Fruit fly (Drosophila melanogaster) whole organism, larva: ENCODE data around the gene mthl15.

Experiments used
- noc ChIP-seq: fragments of 200-800 bp; sonication (Bioruptor generic); optimal IDR thresholded peaks from 3 replicates; lab custom pipeline; 2019; ENCODE audit warnings: missing biosample characterization, mild to moderate bottlenecking, missing genetic modification characterization, moderate library complexity

Gene mthl15

DNA sequence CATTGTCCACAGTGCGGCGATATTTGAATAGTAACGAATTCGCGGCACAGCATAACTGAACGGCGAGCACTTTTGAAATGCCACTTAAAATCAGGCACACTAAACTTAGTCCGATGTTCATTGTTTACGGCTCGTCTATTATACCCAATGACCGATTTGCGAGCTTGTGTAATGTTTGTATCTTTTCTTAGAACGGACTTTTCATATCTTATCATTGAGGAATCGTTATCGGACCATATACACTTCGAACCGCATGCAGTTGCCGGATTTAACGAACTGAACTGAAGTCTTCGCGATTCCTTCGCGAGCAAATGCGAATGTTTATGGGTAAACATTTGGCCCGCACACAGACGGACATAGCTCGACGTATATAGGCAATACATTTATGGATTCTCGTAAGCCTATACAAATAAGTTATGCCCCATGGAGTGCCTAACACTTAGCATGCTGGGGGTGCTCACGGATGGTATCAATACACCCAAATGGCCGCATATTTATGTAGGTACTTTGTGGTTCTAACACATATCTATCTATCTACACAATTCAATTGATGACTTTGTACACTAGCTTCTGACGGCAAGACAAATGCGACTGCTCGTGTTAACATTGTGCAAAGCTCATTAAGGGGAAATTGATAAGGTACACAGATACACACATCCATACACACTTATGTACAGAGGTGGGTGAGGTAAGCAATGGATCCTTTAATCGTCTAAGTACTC is at the start of gene mthl15:
mthl15 (minus strand) TSS at position 593 of the 722 bp plus-strand sequence.
- no peak for TF ChIP-seq noc

DNA sequence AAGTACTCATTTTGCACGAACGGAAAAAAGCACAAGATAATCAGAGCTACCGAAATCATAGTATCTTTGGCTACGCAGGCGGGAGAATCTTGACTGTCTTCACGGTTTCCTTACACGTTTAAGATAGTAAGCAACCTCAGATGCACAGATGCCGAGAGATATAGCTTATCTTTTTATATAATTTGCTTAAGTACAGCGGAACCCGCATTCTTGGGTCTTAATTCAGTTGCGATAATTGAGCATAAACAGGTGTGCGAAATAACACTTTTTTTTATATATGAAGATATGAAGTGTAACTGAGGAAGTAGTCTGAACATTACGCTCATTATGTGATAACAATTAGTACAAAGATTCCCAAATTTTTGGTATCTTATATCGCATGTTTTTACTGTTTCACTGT is 42.7 kb upstream of the mthl15 start, which contains the start of gene CG34043:
CG34043 (minus strand) TSS at position 101 of the 400 bp plus-strand sequence.
- TF ChIP-seq noc = no peak

DNA sequence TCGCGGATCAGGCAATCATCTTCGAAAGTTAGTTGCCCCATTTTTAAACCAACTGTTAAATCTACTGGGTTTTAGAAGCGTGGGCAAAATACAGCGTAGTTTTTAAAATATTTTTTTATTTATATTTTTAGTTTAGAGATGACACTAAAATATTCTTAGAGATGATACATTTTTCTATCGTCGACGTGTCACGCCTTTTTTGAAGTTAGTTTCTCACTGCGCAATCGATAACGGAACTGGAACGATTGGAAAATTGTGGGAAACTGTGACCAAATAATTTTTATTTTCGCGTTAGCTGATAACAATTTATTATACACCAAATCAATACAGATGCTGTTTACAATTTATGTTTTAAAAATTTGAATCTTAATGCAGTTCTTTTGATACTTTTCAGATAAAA is 40.5 kb upstream of the mthl15 start, which contains the start of gene Utx:
Utx (minus strand) TSS at position 154 of the 400 bp plus-strand sequence.
- no peak for TF ChIP-seq noc

DNA sequence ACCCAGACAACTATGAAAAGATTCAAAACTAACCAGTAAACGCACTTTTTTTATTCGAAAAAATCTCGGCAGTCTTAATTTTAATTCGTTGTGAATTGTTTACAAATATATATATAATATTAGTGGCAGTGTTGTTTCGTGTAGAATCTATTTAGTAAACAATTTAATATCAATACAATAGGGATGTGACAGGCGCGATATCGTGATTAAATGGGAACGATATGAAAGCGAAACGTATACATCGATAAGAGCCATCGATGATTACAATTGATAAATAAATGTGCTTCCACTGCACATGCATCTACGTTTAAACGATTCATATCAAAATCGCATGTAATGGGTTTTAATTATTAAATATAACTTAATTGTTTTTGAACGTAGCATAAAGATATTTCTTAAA is 39.2 kb upstream of the mthl15 start:
- TF ChIP-seq noc = no peak

DNA sequence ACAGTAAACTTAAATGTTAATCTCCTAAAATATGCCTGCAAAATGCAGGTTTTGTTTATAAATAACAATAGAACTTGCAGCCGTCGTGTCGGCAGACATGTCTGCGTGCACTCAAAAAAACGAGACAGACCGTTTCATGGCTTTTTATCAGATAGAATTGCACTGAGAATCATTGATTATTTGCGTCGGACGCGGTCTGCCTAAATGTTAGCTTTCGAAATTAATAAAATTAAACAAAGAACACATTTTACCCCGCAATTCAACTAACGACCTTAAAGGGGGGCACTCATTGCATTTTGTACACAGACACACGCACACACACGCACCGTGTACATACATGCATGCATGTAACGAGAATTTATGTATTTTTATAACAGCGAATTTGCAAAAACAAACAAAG is 38.7 kb upstream of the mthl15 start:
- no peak for TF ChIP-seq noc

DNA sequence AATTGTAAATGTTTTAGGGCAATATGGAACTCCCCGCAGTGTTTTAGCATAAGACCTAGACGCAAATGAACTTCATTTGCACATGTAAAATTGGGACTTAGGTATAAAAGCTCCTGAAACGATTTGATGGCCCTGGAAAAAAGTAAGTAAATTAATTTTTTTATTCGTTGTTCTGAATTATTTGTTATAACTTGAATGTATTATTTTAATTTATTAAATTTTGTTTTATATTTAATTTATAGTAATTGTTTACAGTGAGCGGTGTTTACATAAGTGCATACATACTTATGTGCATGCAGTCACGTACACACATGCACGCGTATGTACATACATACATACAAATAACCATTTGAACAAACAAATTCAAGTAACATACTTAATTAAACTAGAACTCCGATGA is 38.3 kb upstream of the mthl15 start:
- no peak for TF ChIP-seq noc

DNA sequence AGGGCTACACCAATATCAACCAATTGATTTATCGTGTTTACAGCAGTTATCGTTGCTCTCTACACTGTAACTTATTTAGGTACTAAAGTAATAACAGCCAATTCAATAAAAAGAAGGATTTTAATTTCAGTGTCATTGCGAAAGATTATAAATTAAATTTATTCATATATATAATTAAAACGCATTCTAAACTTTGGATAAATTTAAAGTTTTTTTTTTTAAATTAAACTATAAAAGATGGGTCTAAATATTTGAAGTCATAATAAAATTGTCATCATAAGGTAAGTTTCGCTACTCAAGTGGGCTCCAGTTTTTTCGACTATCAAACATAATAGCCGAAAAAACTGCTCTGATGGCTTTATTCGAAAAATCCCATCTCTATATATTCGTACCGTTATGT is 34.1 kb upstream of the mthl15 start, which contains the start of gene trk:
trk (minus strand) TSS at position 101 of the 400 bp plus-strand sequence.
- TF ChIP-seq noc = no peak

DNA sequence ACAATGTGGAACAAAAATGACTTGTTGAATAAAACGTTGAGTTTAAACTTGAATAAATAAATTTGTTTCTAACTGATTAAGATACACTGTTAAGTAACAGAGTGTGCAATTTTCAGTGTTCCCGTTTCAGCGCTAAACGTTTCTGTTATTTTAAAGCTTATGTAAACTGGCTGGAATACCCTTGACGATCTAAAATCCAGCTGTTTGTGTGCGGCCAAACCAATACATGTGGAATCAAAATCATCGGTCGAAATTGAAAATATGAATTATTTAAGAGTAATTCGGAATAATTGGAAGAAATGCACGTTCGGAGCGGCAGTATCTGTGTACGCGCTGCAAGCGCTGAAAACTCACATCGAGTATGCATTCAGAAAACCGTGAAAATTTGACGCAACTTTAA is 31.7 kb upstream of the mthl15 start, which contains the start of gene Mulk:
Mulk (plus strand) TSS at position 198 of the 400 bp plus-strand sequence.
- TF ChIP-seq noc = no peak

DNA sequence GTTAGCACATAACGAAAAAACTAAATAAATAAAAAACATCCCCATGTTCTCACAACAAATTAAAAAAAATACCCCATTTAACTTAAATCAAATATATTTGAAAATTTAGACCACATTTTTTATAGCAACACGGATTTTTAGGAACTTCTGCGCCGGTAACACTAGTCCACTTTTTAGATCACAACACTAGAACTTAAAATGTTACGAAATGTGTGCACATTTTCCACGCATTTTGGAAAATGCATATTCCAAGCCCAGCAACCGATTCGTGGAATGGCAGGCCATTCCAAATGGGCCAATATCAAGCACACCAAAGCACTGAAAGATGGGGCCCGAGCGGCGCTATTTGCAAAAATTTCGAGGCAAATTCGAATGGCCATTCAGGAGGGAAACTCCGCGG is 30.6 kb upstream of the mthl15 start, which contains the start of gene CG4957:
CG4957 (plus strand) TSS at position 185 of the 400 bp plus-strand sequence.
- no peak for TF ChIP-seq noc

DNA sequence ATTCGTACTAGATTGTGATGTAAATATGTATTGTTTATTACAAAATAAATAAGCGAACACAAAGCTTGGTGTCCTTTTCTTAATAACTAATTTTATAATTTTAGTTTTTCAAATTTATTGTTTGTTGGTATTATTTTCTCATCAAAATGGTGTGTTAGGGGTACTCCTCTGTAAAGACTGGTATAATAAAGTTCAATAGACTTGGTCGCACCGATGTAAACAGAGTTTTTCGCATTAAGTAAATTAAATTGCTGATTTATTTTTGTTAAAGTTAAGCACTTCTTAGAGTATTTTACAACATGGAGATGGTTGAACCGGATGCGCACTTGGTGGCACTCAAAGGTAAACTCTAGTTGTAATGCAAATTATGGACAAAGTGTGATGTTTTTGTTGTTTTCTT is 28.4 kb upstream of the mthl15 start, which contains the start of gene CG4953:
CG4953 (plus strand) TSS at position 193 of the 400 bp plus-strand sequence.
- TF ChIP-seq noc = no peak

DNA sequence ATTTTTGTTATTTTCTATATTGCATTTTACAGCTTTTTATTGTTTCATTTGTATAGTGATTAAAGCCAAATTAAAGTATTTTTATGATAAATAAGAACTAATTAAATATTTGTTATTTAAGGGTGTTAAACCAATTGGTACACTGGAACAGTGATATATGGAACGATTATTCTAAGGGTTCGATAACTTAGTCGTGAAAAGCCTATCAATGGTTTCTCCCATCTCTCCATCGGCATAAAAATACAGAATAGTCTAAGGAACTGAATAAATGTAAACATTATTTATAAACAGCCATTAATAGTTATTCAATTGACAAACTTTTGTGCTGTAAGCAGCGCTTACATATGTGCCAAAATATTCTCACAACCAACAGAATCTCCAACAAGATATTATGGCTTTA is 27.0 kb upstream of the mthl15 start, which contains the start of gene Mob3:
Mob3 (plus strand) TSS at position 208 of the 400 bp plus-strand sequence.
- TF ChIP-seq noc = no peak

DNA sequence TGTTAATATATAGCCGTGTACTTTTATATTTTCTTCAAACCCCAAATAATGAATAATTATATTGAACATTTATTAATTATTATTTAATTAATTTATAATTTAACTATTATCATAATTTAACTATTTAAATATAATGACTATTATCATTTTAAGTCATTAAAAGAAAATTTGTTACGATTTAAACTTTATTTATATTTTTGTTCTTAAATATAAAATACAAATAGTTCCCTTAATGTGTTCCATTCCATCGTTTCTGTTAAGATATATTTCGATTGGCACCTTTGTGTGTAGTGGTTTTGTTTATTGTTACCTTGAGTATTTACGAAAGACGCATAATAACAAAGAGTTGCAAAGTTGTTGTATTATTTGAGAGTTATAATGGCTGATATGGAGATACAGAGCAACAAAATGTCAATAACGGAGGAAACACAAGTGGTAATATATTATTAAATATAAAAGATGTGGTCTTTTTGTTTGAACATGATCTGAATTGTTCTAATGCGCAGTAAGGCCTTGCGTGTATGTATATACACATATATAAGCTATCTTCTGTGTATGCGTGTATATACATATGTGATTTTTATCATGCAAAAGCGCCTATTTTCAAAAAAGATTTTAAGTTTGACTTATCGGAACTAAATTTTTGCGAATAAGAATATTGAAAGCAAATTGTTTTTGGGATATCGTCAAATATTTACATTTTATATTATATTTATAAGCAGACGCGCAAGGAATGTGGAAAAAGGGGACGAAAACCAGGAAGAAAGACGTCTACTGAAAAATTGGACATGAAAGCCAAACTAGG is 25.9 kb upstream of the mthl15 start, which contains the start of gene REPTOR-BP:
REPTOR-BP (plus strand) TSS at position 296 of the 805 bp plus-strand sequence.
- no peak for TF ChIP-seq noc

DNA sequence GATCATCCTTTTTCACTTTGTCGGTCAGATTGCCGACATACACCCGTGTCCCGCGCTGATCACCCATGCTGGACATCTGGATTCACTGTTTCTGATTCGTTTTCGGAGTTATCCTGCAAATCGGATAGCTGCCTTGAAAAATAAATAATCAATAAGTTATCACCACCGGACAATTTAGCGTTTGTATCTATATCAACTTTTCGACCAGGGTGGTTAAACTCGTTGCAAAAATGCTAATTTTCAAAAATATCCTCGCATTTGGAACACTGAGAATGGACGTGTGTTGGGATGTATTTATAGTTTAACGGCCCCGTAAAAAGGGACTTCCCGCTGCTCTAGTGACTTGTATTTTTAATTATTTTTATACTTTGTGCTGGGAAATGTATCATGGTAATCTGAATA is 25.2 kb upstream of the mthl15 start, which contains the start of gene Rsf1:
Rsf1 (minus strand) TSS at position 212 of the 402 bp plus-strand sequence.
- no peak for TF ChIP-seq noc

DNA sequence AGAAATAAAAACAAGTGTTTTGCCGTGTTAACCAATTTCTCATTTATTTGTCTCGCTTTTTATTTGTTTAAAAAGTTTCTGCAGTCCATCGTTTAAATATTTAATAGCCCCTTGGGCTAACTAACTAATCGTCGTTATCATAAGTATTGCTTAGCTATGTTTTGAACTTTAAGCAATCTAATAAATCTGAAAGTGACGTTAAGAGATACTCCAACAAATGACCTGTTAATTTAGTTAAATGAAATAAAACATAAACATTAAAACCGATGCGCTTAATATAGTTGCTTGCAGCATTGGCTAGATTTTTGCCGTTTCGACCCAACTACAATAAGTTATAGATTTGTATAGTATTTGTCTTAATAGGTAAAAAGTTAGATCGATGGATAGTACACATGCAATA is 23.7 kb upstream of the mthl15 start:
- no peak for TF ChIP-seq noc

DNA sequence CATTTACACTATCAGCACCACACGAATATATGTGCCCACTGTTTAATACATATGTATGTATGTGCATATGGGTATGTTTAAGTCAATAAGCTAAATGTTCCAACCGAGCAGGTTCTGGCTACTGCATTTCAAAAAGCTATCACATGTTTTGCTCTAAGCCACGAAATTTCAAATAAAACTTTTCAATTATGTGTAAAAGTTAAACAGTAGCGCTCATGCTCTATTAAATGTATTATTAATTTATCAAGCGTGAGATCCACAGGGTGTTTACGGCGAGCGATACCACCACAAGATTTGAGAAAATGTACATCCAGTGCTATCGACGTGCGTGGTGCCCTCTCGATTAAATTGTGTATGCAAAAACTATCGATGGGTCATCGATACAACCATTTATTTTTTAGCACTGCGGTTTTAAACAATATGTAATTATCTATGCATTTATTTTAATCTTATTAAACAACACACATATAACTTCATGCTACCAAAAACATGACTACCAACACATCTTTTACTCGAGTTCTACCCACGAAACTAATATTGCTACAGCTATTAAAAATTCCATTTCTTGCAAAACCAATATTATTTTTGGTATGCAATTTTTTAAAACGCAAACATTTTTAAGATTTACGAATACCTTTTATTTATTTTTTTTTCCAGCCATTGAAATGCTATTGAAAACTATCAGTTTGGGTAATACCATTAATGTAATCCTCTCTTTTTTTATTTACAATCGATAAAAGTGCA is 22.8 kb upstream of the mthl15 start, which contains the start of gene Pten:
Pten (minus strand) TSS at position 300 of the 744 bp plus-strand sequence.
- no peak for TF ChIP-seq noc
